Worm (Caenorhabditis elegans) whole organism, late embryonic: ENCODE data around the gene cmd-1.

Experiments used
- ama-1 ChIP-seq: fragments of 150-350 bp; optimal IDR thresholded peaks from 2 replicates; lab custom pipeline; 2014
- ets-4 ChIP-seq: sonication (generic microtip); optimal IDR thresholded peaks from 2 replicates; lab custom pipeline; 2016; ENCODE audit warnings: missing genetic modification characterization, missing compliant biosample characterization
- fkh-10 ChIP-seq: fragments of 150-350 bp; optimal IDR thresholded peaks from 2 replicates; lab custom pipeline; 2014; ENCODE audit warnings: missing biosample characterization, missing genetic modification reagents, missing genetic modification characterization
- hlh-15 ChIP-seq: sonication (generic microtip); optimal IDR thresholded peaks from 2 replicates; lab custom pipeline; 2016; ENCODE audit warnings: missing genetic modification characterization, missing compliant biosample characterization
- lin-11 ChIP-seq: fragments of 200-800 bp; sonication (Bioruptor generic); optimal IDR thresholded peaks from 2 replicates; lab custom pipeline; 2018; ENCODE audit warnings: mild to moderate bottlenecking, missing genetic modification characterization, missing compliant biosample characterization
- mec-3 ChIP-seq: sonication (generic microtip); optimal IDR thresholded peaks from 2 replicates; lab custom pipeline; 2016; ENCODE audit warnings: borderline replicate concordance, missing genetic modification characterization, missing compliant biosample characterization
- nfya-1 ChIP-seq: sonication (generic microtip); optimal IDR thresholded peaks from 2 replicates; lab custom pipeline; 2017; ENCODE audit warnings: missing genetic modification characterization, mild to moderate bottlenecking, missing compliant biosample characterization, antibody characterized with exemption, moderate library complexity
- rnt-1 ChIP-seq: sonication (generic microtip); optimal IDR thresholded peaks from 2 replicates; lab custom pipeline; 2016; ENCODE audit warnings: missing genetic modification characterization, missing compliant biosample characterization
- sox-2 ChIP-seq: fragments of 200-800 bp; sonication (Bioruptor generic); IDR thresholded peaks from 2 replicates; pipeline ENCODE4 v1.3.6; 2022; ENCODE audit warnings: missing genetic modification reagents, missing genetic modification characterization, missing compliant biosample characterization
- unc-55 ChIP-seq: sonication (generic microtip); optimal IDR thresholded peaks from 2 replicates; lab custom pipeline; 2017; ENCODE audit warnings: missing biosample characterization, missing genetic modification reagents, missing genetic modification characterization
- unc-86 ChIP-seq: sonication (generic microtip); optimal IDR thresholded peaks from 2 replicates; lab custom pipeline; 2016; ENCODE audit warnings: missing genetic modification characterization, missing compliant biosample characterization

DNA sequence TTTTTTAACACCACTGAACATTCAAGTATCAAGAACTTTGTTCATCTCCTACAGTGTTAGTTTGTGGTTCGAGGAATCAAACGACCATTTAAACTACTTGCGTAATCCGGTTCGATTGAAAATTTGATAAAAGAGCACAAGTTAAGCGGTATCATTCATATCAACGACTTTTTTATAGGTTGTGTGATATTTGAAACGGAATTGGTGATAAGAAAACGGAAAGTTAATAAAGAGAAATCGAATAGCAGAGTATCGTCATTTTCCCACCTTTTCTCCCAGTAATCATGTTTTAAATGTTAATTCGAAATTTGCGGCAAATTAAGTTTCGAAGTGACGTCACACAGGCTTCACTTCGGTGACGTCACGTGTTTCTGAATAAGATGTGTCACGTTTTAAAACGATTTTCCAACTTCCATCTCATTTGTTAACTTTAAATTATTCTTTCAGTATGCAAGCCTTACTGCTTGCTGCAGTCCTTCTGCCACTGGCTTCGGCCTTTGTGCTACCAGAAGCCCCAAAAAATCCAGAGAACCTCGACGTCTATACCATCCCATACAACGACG is 20.3 kb downstream of the cmd-1 start, which contains the start of gene T21H3.1:
- TF ChIP-seq hlh-15 (tag; lab: Kevin White, UChicago) (no peak), ama-1 (no peak), sox-2 (no peak), ets-4 (tag; lab: Kevin White, UChicago) (no peak), lin-11 (no peak), nfya-1 (tag; lab: Kevin White, UChicago) (no peak), fkh-10 (no peak), rnt-1 (tag; lab: Kevin White, UChicago) (no peak), unc-86 (tag; lab: Kevin White, UChicago) (no peak), unc-55 (GFP tag; lab: Kevin White, UChicago) (no peak), mec-3 (no peak)
